Worm (Caenorhabditis elegans) whole organism, L1 larva: ENCODE results near the gene abhd-12.

ENCODE experiments used
- C04F5.9 ChIP-seq: sonication (generic microtip); optimal IDR thresholded peaks from 2 replicates; lab custom pipeline; 2016; ENCODE audit warnings: missing genetic modification characterization, missing compliant biosample characterization
- C16A3.4 ChIP-seq: fragments of 150-350 bp; optimal IDR thresholded peaks from 2 replicates; lab custom pipeline; 2014; ENCODE audit warnings: missing biosample characterization, missing genetic modification characterization
- ceh-82 ChIP-seq, 3 experiments: fragments of 150-350 bp in 1 of 3; sonication (generic microtip) in 2 of 3; optimal IDR thresholded peaks; 2 replicates each; lab custom pipeline; 2014 to 2017; ENCODE audit warnings: missing biosample characterization in 3 of 3, missing genetic modification characterization in 3 of 3
- ceh-90 ChIP-seq: sonication (generic microtip); optimal IDR thresholded peaks from 2 replicates; lab custom pipeline; 2016; ENCODE audit warnings: missing genetic modification characterization, missing compliant biosample characterization
- ces-1 ChIP-seq: fragments of 150-350 bp; optimal IDR thresholded peaks from 2 replicates; lab custom pipeline; 2014; ENCODE audit warnings: missing biosample characterization, missing genetic modification reagents, missing genetic modification characterization
- egl-27 ChIP-seq, 2 experiments: fragments of 150-350 bp in 1 of 2; sonication (generic microtip); optimal IDR thresholded peaks; 3 replicates each; lab custom pipeline; 2017 to 2018; ENCODE audit warnings: missing biosample characterization in 2 of 2, missing genetic modification characterization in 2 of 2, missing genetic modification reagents in 2 of 2
- hlh-17 ChIP-seq: fragments of 200-800 bp; sonication (Bioruptor generic); optimal IDR thresholded peaks from 2 replicates; lab custom pipeline; 2018; ENCODE audit warnings: missing genetic modification characterization, mild to moderate bottlenecking, missing compliant biosample characterization, moderate library complexity, borderline replicate concordance
- hpl-2 ChIP-seq: fragments of 150-350 bp; optimal IDR thresholded peaks from 2 replicates; lab custom pipeline; 2014; ENCODE audit warnings: missing biosample characterization, missing genetic modification reagents, missing genetic modification characterization
- irx-1 ChIP-seq: sonication (generic microtip); optimal IDR thresholded peaks from 2 replicates; lab custom pipeline; 2016; ENCODE audit warnings: missing genetic modification characterization, missing compliant biosample characterization
- jun-1 ChIP-seq: fragments of 150-350 bp; optimal IDR thresholded peaks from 2 replicates; lab custom pipeline; 2014; ENCODE audit warnings: missing biosample characterization, missing genetic modification reagents, missing genetic modification characterization
- lin-14 ChIP-seq: fragments of 200-800 bp; sonication (Bioruptor generic); optimal IDR thresholded peaks from 2 replicates; lab custom pipeline; 2018; ENCODE audit warnings: mild to moderate bottlenecking, missing genetic modification characterization, moderate library complexity, missing compliant biosample characterization
- mef-2 ChIP-seq: fragments of 150-350 bp; optimal IDR thresholded peaks from 2 replicates; lab custom pipeline; 2014; ENCODE audit warnings: missing biosample characterization, missing genetic modification characterization
- nhr-71 ChIP-seq: sonication (generic microtip); optimal IDR thresholded peaks from 2 replicates; lab custom pipeline; 2016; ENCODE audit warnings: mild to moderate bottlenecking, missing genetic modification characterization, moderate library complexity, missing compliant biosample characterization
- tbx-2 ChIP-seq: sonication (generic microtip); optimal IDR thresholded peaks from 2 replicates; lab custom pipeline; 2016; ENCODE audit warnings: missing genetic modification characterization, missing compliant biosample characterization
- unc-98 ChIP-seq: fragments of 200-800 bp; sonication (Bioruptor generic); IDR thresholded peaks from 2 replicates; pipeline ENCODE4 v1.3.6; 2022; ENCODE audit warnings: missing genetic modification characterization, missing compliant biosample characterization
- ztf-11 ChIP-seq, 2 experiments: sonication (generic microtip); optimal IDR thresholded peaks; 2 replicates each; lab custom pipeline; 2016 to 2017; ENCODE audit warnings: missing genetic modification characterization in 2 of 2, missing biosample characterization in 1 of 2, missing compliant biosample characterization in 1 of 2

The abhd-12 gene

ce11 chrV:8034811-8035210, 51.1 kb downstream of the abhd-12 start, which contains the start of gene algn-12:
TSS of gene algn-12 (plus strand) at chrV:8035111.
- TF ChIP-seq C04F5.9 (tag; lab: Kevin White, UChicago): no peak
- TF ChIP-seq ceh-82 (tag; optimal IDR thresholded peaks at IDR 0.05; lab: Kevin White, UChicago): no peak
- TF ChIP-seq hpl-2: no peak
- TF ChIP-seq jun-1: no peak
- TF ChIP-seq unc-98 (GFP tag; lab: Robert Waterston, UW): no peak
- no peak for TF ChIP-seq C16A3.4 (tag; lab: Kevin White, UChicago)
- no peak for TF ChIP-seq ceh-90 (tag; lab: Kevin White, UChicago)
- TF ChIP-seq lin-14 (GFP tag; lab: Kevin White, UChicago): no peak
- TF ChIP-seq mef-2: no peak
- no peak for TF ChIP-seq tbx-2
- no peak for TF ChIP-seq egl-27 (tag; optimal IDR thresholded peaks at IDR 0.05; lab: Kevin White, UChicago)
- no peak for TF ChIP-seq nhr-71 (tag; lab: Kevin White, UChicago)
- TF ChIP-seq ces-1 (GFP tag; lab: Kevin White, UChicago): no peak
- no peak for TF ChIP-seq hlh-17 (GFP tag; lab: Kevin White, UChicago)
- TF ChIP-seq ztf-11 (tag; optimal IDR thresholded peaks at IDR 0.05; lab: Kevin White, UChicago): no peak
- TF ChIP-seq irx-1 (tag; lab: Kevin White, UChicago): no peak
- TF ChIP-seq, all 84 proteins: peak for 0
